Worm (Caenorhabditis elegans) whole organism, mixed stage, embryonic: ENCODE results near the gene hpr-17.

Source experiments
- M03D4.4 ChIP-seq: sonication (generic microtip); optimal IDR thresholded peaks from 2 replicates; lab custom pipeline; 2017; ENCODE audit warnings: mild to moderate bottlenecking, missing genetic modification characterization, missing compliant biosample characterization
- bed-3 ChIP-seq: fragments of 200-800 bp; sonication (Bioruptor generic); optimal IDR thresholded peaks from 3 replicates; lab custom pipeline; 2018; ENCODE audit warnings: mild to moderate bottlenecking, missing genetic modification characterization, moderate library complexity, missing compliant biosample characterization
- ceh-39 ChIP-seq: fragments of 150-350 bp; optimal IDR thresholded peaks from 2 replicates; lab custom pipeline; 2014; ENCODE audit warnings: missing biosample characterization, missing genetic modification characterization
- ceh-43 ChIP-seq: fragments of 200-800 bp; sonication (Bioruptor generic); optimal IDR thresholded peaks from 2 replicates; lab custom pipeline; 2018; ENCODE audit warnings: mild to moderate bottlenecking, missing genetic modification characterization, moderate library complexity, missing compliant biosample characterization
- ceh-83 ChIP-seq: fragments of 200-800 bp; sonication (Bioruptor generic); optimal IDR thresholded peaks from 2 replicates; lab custom pipeline; 2018; ENCODE audit warnings: mild to moderate bottlenecking, missing genetic modification characterization, missing compliant biosample characterization
- ces-1 ChIP-seq: fragments of 150-350 bp; optimal IDR thresholded peaks from 2 replicates; lab custom pipeline; 2014; ENCODE audit warnings: missing biosample characterization, missing genetic modification reagents, missing genetic modification characterization
- cnd-1 ChIP-seq: fragments of 200-800 bp; sonication (Bioruptor generic); optimal IDR thresholded peaks from 2 replicates; lab custom pipeline; 2018; ENCODE audit warnings: mild to moderate bottlenecking, missing genetic modification characterization, missing compliant biosample characterization
- drap-1 ChIP-seq: fragments of 200-800 bp; sonication (Bioruptor generic); optimal IDR thresholded peaks from 3 replicates; lab custom pipeline; 2018; ENCODE audit warnings: mild to moderate bottlenecking, missing genetic modification characterization, missing compliant biosample characterization
- elt-1 ChIP-seq: sonication (generic microtip); optimal IDR thresholded peaks from 2 replicates; lab custom pipeline; 2017; ENCODE audit warnings: missing genetic modification characterization, mild to moderate bottlenecking, missing compliant biosample characterization, antibody characterized with exemption, moderate library complexity, borderline replicate concordance; ENCODE audit not compliant: insufficient read depth
- elt-3 ChIP-seq: fragments of 150-350 bp; optimal IDR thresholded peaks from 2 replicates; lab custom pipeline; 2014; ENCODE audit warnings: missing biosample characterization, missing genetic modification characterization
- ham-2 ChIP-seq: fragments of 200-800 bp; sonication (Bioruptor generic); optimal IDR thresholded peaks from 2 replicates; lab custom pipeline; 2018; ENCODE audit warnings: mild to moderate bottlenecking, missing genetic modification characterization, missing compliant biosample characterization
- hlh-1 ChIP-seq: fragments of 150-350 bp; optimal IDR thresholded peaks from 2 replicates; lab custom pipeline; 2014; ENCODE audit warnings: missing biosample characterization, missing genetic modification reagents, missing genetic modification characterization
- lin-13 ChIP-seq: fragments of 150-350 bp; optimal IDR thresholded peaks from 2 replicates; lab custom pipeline; 2014; ENCODE audit warnings: missing biosample characterization, missing genetic modification characterization
- lin-32 ChIP-seq: fragments of 200-800 bp; sonication (Bioruptor generic); optimal IDR thresholded peaks from 2 replicates; lab custom pipeline; 2018; ENCODE audit warnings: mild to moderate bottlenecking, missing genetic modification characterization, missing compliant biosample characterization
- lsy-2 ChIP-seq: fragments of 150-350 bp; optimal IDR thresholded peaks from 2 replicates; lab custom pipeline; 2014; ENCODE audit warnings: missing biosample characterization, missing genetic modification characterization
- mab-5 ChIP-seq: fragments of 150-350 bp; optimal IDR thresholded peaks from 2 replicates; lab custom pipeline; 2014; ENCODE audit warnings: missing biosample characterization, missing genetic modification characterization
- mep-1 ChIP-seq: fragments of 150-350 bp; optimal IDR thresholded peaks from 2 replicates; lab custom pipeline; 2017; ENCODE audit warnings: missing biosample characterization, missing genetic modification reagents, missing genetic modification characterization, inconsistent platforms
- mls-2 ChIP-seq: sonication (generic microtip); optimal IDR thresholded peaks from 2 replicates; lab custom pipeline; 2016; ENCODE audit warnings: mild to moderate bottlenecking, missing genetic modification characterization, moderate library complexity, missing compliant biosample characterization
- nhr-2 ChIP-seq: fragments of 150-350 bp; optimal IDR thresholded peaks from 2 replicates; lab custom pipeline; 2014; ENCODE audit warnings: missing biosample characterization, missing genetic modification characterization
- nhr-237 ChIP-seq: fragments of 150-350 bp; optimal IDR thresholded peaks from 2 replicates; lab custom pipeline; 2014; ENCODE audit warnings: missing biosample characterization, missing genetic modification characterization
- nhr-76 ChIP-seq: sonication (generic microtip); optimal IDR thresholded peaks from 2 replicates; lab custom pipeline; 2017; ENCODE audit warnings: missing biosample characterization, missing genetic modification characterization
- pha-4 ChIP-seq: fragments of 150-350 bp; optimal IDR thresholded peaks from 2 replicates; lab custom pipeline; 2018; ENCODE audit warnings: missing biosample characterization, missing genetic modification reagents, missing genetic modification characterization
- sem-2 ChIP-seq: fragments of 200-800 bp; sonication (Bioruptor generic); optimal IDR thresholded peaks from 2 replicates; lab custom pipeline; 2018; ENCODE audit warnings: mild to moderate bottlenecking, missing genetic modification characterization, missing compliant biosample characterization
- snpc-4 ChIP-seq: fragments of 150-350 bp; optimal IDR thresholded peaks from 2 replicates; lab custom pipeline; 2014; ENCODE audit warnings: missing biosample characterization, missing genetic modification characterization
- sptf-1 ChIP-seq: sonication (generic microtip); optimal IDR thresholded peaks from 2 replicates; lab custom pipeline; 2017; ENCODE audit warnings: mild to moderate bottlenecking, missing genetic modification characterization, moderate library complexity, missing compliant biosample characterization
- tbx-8 ChIP-seq: fragments of 200-800 bp; sonication (Bioruptor generic); optimal IDR thresholded peaks from 2 replicates; lab custom pipeline; 2018; ENCODE audit warnings: mild to moderate bottlenecking, missing genetic modification characterization, moderate library complexity, missing compliant biosample characterization
- unc-120 ChIP-seq: sonication (generic microtip); optimal IDR thresholded peaks from 2 replicates; lab custom pipeline; 2017; ENCODE audit warnings: missing genetic modification characterization, missing compliant biosample characterization; ENCODE audit not compliant: poor library complexity, severe bottlenecking
- zip-8 ChIP-seq: fragments of 150-350 bp; optimal IDR thresholded peaks from 2 replicates; lab custom pipeline; 2014; ENCODE audit warnings: missing biosample characterization, missing genetic modification characterization
- ztf-11 ChIP-seq: fragments of 150-350 bp; optimal IDR thresholded peaks from 2 replicates; lab custom pipeline; 2014; ENCODE audit warnings: missing biosample characterization, missing genetic modification characterization

The hpr-17 gene

ce11 chrII:13156971-13157370 lies at the start of gene hpr-17, which contains the start of gene F32A11.1:
Gene hpr-17, minus strand, starts transcription at chrII:13157047.
Gene F32A11.1, plus strand, starts transcription at chrII:13157329.
- peak; percentile 73 for TF ChIP-seq mep-1
- no peak for TF ChIP-seq nhr-2
- no peak for TF ChIP-seq tbx-8 (GFP tag; lab: Kevin White, UChicago)
- peak; percentile 12 for TF ChIP-seq hlh-1 (tag; lab: Kevin White, UChicago)
- TF ChIP-seq lsy-2 (tag; lab: Kevin White, UChicago): peak; percentile 67
- peak; percentile 58 for TF ChIP-seq lin-13 (tag; lab: Kevin White, UChicago)
- peak; percentile 26 for TF ChIP-seq mab-5 (tag; lab: Kevin White, UChicago)
- TF ChIP-seq ham-2 (GFP tag; lab: Kevin White, UChicago): no peak
- peak; percentile 22 for TF ChIP-seq ztf-11 (tag; lab: Kevin White, UChicago)
- peak; percentile 50 for TF ChIP-seq sptf-1 (tag; lab: Kevin White, UChicago)
- TF ChIP-seq M03D4.4 (tag; lab: Kevin White, UChicago): no peak
- no peak for TF ChIP-seq sem-2 (GFP tag; lab: Kevin White, UChicago)
- TF ChIP-seq pha-4 (tag; lab: Kevin White, UChicago): peak; percentile 56
- no peak for TF ChIP-seq ceh-39
- no peak for TF ChIP-seq ceh-43 (GFP tag; lab: Kevin White, UChicago)
- TF ChIP-seq cnd-1 (tag; lab: Kevin White, UChicago): no peak
- peak; percentile 42 for TF ChIP-seq ces-1
- TF ChIP-seq nhr-237 (tag; lab: Kevin White, UChicago): peak; percentile 56
- no peak for TF ChIP-seq unc-120
- TF ChIP-seq, all 35 proteins: peak for 10

ce11 chrII:13199674-13200215 lies 42.9 kb upstream of the hpr-17 start, which contains the start of gene btf-1:
Gene btf-1, plus strand, starts transcription at chrII:13200165.
- peak; percentile 79 for TF ChIP-seq sptf-1 (tag; lab: Kevin White, UChicago)
- peak; percentile 47 for TF ChIP-seq nhr-237 (tag; lab: Kevin White, UChicago)
- peak; percentile 13 for TF ChIP-seq mep-1
- no peak for TF ChIP-seq mab-5 (tag; lab: Kevin White, UChicago)
- TF ChIP-seq mls-2: peak; percentile 55
- TF ChIP-seq ceh-39: no peak
- TF ChIP-seq nhr-2: no peak
- TF ChIP-seq M03D4.4 (tag; lab: Kevin White, UChicago): peak; percentile 14
- TF ChIP-seq tbx-8 (GFP tag; lab: Kevin White, UChicago): peak; percentile 37
- peak; percentile 54 for TF ChIP-seq lsy-2 (tag; lab: Kevin White, UChicago)
- peak; percentile 34 for TF ChIP-seq ces-1
- TF ChIP-seq lin-13 (tag; lab: Kevin White, UChicago): peak; percentile 29
- peak; percentile 14 for TF ChIP-seq unc-120
- no peak for TF ChIP-seq ceh-43 (GFP tag; lab: Kevin White, UChicago)
- peak; percentile 26 for TF ChIP-seq drap-1 (GFP tag; lab: Kevin White, UChicago)
- peak; percentile 13 for TF ChIP-seq bed-3
- TF ChIP-seq nhr-76: no peak
- peak; percentile 54 for TF ChIP-seq cnd-1 (tag; lab: Kevin White, UChicago)

DNA sequence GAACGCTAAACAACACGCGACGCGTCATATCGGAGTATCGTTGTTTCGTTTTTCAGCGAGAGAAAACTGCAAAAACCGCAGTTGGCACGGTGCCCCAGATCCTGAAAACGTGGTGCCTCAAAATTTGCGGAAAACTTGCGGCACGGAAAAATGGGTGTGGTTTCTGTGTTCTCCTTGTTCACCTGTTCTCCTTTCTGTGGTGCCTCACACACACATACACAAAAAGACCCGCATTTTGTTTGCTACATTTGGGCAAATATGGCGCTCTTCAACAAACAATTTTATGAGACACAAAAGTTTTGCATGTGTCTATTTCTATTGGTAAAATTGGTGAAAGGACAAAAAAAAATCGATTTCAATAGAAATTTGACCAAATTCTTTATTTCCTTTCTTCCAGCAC lies 42.0 kb upstream of the hpr-17 start:
- TF ChIP-seq zip-8 (no peak), elt-3 (tag; lab: Kevin White, UChicago) (no peak), pha-4 (tag; lab: Kevin White, UChicago) (no peak), mab-5 (tag; lab: Kevin White, UChicago) (no peak), ceh-83 (GFP tag; lab: Kevin White, UChicago) (no peak), ham-2 (GFP tag; lab: Kevin White, UChicago) (no peak), elt-1 (tag; lab: Kevin White, UChicago) (no peak), sptf-1 (tag; lab: Kevin White, UChicago) (no peak)

DNA sequence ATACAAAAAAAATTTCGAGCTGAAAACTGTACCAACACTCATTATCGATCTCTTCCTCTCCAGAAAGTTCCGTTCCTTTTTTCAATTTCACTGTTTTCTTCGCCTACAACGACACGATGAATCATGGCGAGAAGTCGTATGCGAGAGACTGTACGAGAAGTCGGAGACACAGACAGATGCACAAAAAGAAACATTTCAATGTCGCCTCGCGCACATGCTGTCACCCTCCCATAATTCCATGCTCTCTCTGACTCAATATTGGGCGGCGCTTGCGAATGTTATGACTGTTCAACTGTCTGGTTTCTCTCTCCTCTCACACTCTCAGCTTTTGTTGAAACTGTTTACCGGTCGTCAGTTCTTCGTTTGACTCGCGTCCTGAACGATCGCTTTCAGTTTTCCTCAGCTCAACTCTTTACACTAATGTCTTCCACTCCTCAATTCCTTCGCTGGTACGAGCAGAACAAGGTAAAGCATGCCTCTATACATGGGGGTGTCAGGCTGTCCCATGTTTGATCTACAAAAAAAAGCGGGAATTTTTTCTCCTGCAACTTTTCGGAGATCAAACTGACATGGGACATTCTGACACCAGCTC lies 39.9 kb upstream of the hpr-17 start:
- TF ChIP-seq ces-1 (peak; percentile 9), lsy-2 (tag; lab: Kevin White, UChicago) (no peak), pha-4 (tag; lab: Kevin White, UChicago) (peak; percentile 51), tbx-8 (GFP tag; lab: Kevin White, UChicago) (no peak)

ce11 chrII:13195706-13196417 lies 39.0 kb upstream of the hpr-17 start:
- TF ChIP-seq mab-5 (tag; lab: Kevin White, UChicago): no peak
- no peak for TF ChIP-seq elt-3 (tag; lab: Kevin White, UChicago)
- no peak for TF ChIP-seq snpc-4 (tag; lab: Kevin White, UChicago)
- TF ChIP-seq nhr-76: no peak
- no peak for TF ChIP-seq M03D4.4 (tag; lab: Kevin White, UChicago)
- TF ChIP-seq lin-13 (tag; lab: Kevin White, UChicago): no peak
- TF ChIP-seq sem-2 (GFP tag; lab: Kevin White, UChicago): no peak
- no peak for TF ChIP-seq lin-32 (GFP tag; lab: Kevin White, UChicago)
- no peak for TF ChIP-seq drap-1 (GFP tag; lab: Kevin White, UChicago)
- no peak for TF ChIP-seq ceh-39
- no peak for TF ChIP-seq mls-2
- TF ChIP-seq elt-1 (tag; lab: Kevin White, UChicago): no peak
- TF ChIP-seq zip-8: no peak
- no peak for TF ChIP-seq hlh-1 (tag; lab: Kevin White, UChicago)
- TF ChIP-seq ceh-43 (GFP tag; lab: Kevin White, UChicago): no peak
- no peak for TF ChIP-seq ceh-83 (GFP tag; lab: Kevin White, UChicago)
- no peak for TF ChIP-seq lsy-2 (tag; lab: Kevin White, UChicago)
- no peak for TF ChIP-seq ham-2 (GFP tag; lab: Kevin White, UChicago)
- no peak for TF ChIP-seq mep-1
- no peak for TF ChIP-seq ztf-11 (tag; lab: Kevin White, UChicago)
